Worm (Caenorhabditis elegans): ENCODE data around the gene F22F7.12.

ce11 chrV:2126554-2126953, 17.8 kb downstream of the F22F7.12 start:
- TF ChIP-seq ama-1 (optimal IDR thresholded peaks at IDR 0.05): no peak
- no peak for TF ChIP-seq nhr-12 (tag; optimal IDR thresholded peaks at IDR 0.05)
- peak; percentile 51 for TF ChIP-seq nhr-129 (tag; optimal IDR thresholded peaks at IDR 0.05)

Measured in whole organism, L2 larva.